Worm (Caenorhabditis elegans): ENCODE measurements around the gene ZK816.3.
A peak's percentile ranks its signal among the peaks of the same experiment; 100 is the strongest.

Gene ZK816.3

DNA sequence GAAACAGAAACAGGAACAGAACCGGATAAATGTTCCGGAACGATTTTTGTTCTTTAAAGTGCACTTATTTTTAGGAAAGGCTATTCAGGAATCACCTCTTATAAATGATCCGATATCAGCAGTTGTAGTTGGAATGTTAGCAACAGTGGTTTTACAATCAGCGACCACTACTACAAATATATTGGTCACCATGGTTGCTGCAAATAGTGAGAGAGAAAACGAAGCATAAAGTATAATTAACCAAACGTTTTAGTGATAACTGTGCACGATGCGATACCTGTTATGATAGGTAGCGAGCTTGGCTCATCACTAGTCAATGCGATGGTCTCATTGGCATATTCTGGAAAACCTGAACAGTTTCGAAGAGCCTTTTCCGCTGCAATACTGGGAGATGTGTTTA, 21.3 kb downstream of the ZK816.3 start:
- TF ChIP-seq nhr-11 (tag; optimal IDR thresholded peaks at IDR 0.05), result no peak
- no peak for TF ChIP-seq unc-62 (GFP tag; optimal IDR thresholded peaks at IDR 0.05)
- no peak for TF ChIP-seq sup-37 (GFP tag; optimal IDR thresholded peaks at IDR 0.05)
- TF ChIP-seq pag-3 (tag; optimal IDR thresholded peaks at IDR 0.05; ENCODE audit: borderline replicate concordance, insufficient read depth), result no peak
- no peak for TF ChIP-seq ces-1 (GFP tag; optimal IDR thresholded peaks at IDR 0.05)
- TF ChIP-seq pax-3 (tag; optimal IDR thresholded peaks at IDR 0.05), result no peak
- no peak for TF ChIP-seq efl-3 (GFP tag; optimal IDR thresholded peaks at IDR 0.05)
- TF ChIP-seq vab-15 (tag; optimal IDR thresholded peaks at IDR 0.05), result no peak
- TF ChIP-seq unc-130 (tag; optimal IDR thresholded peaks at IDR 0.05), result no peak
- no peak for TF ChIP-seq egl-27 (tag; optimal IDR thresholded peaks at IDR 0.05)
- TF ChIP-seq pqm-1 (tag; optimal IDR thresholded peaks at IDR 0.05), result no peak
- TF ChIP-seq blmp-1 (tag; optimal IDR thresholded peaks at IDR 0.05), result no peak
- TF ChIP-seq unc-86 (tag; optimal IDR thresholded peaks at IDR 0.05), result no peak

DNA sequence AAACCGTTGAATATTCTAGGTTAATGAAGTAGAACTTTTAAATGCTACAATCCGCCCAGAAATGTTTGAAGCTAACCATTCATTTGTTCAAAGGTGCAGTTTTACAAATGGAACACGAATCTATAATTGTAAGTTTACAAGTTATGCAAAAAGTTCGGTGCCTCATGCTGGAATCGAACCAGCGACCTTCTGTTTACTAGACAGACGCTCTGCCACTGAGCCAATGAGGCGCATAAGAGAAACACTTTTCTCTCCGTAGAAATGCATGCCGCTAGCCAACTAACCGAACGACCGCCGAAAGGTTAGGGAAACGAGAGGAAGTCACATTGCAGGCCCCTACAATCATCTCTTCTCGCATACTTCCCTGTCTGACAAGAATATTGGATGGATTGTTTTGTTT, 23.1 kb downstream of the ZK816.3 start:
- TF ChIP-seq nhr-20 (tag; optimal IDR thresholded peaks at IDR 0.05) (peak; percentile 76), sox-4 (tag; optimal IDR thresholded peaks at IDR 0.05) (no peak), pqm-1 (tag; optimal IDR thresholded peaks at IDR 0.05) (no peak), ama-1 (optimal IDR thresholded peaks at IDR 0.05) (no peak), nhr-19 (GFP tag; conservative IDR thresholded peaks at IDR 0.05) (peak; percentile 77), ceh-88 (GFP tag; IDR thresholded peaks at IDR 0.05) (peak; percentile 50; the same call in 1 of the 2 replicates), C04F5.9 (tag; optimal IDR thresholded peaks at IDR 0.05) (no peak), snu-23 (GFP tag; optimal IDR thresholded peaks at IDR 0.05) (peak; percentile 83), zag-1 (tag; optimal IDR thresholded peaks at IDR 0.05) (no peak), swsn-7 (tag; optimal IDR thresholded peaks at IDR 0.05) (peak; percentile 71), nhr-47 (tag; optimal IDR thresholded peaks at IDR 0.05) (peak; percentile 80), nhr-77 (tag; optimal IDR thresholded peaks at IDR 0.05) (peak; percentile 74), C16A3.4 (tag; optimal IDR thresholded peaks at IDR 0.05) (peak; percentile 77), efl-3 (GFP tag; optimal IDR thresholded peaks at IDR 0.05) (no peak), lin-14 (GFP tag; optimal IDR thresholded peaks at IDR 0.05) (peak; percentile 80), fkh-4 (tag; optimal IDR thresholded peaks at IDR 0.05; ENCODE audit: borderline replicate concordance) (no peak), ces-1 (GFP tag; optimal IDR thresholded peaks at IDR 0.05) (no peak), jun-1 (tag; optimal IDR thresholded peaks at IDR 0.05) (peak; percentile 69), hlh-17 (GFP tag; optimal IDR thresholded peaks at IDR 0.05; ENCODE audit: borderline replicate concordance) (no peak), fkh-10 (GFP tag; optimal IDR thresholded peaks at IDR 0.05) (peak; percentile 53), nhr-76 (tag; optimal IDR thresholded peaks at IDR 0.05) (peak; percentile 14), nhr-237 (tag; optimal IDR thresholded peaks at IDR 0.05) (peak; percentile 37), aha-1 (tag; optimal IDR thresholded peaks at IDR 0.05) (no peak), efl-1 (optimal IDR thresholded peaks at IDR 0.05) (peak; percentile 39 to 40), efl-1 (GFP tag; optimal IDR thresholded peaks at IDR 0.05 in 1 of 2) (peak in 1 of 2 experiments; percentile 7), nhr-90 (tag; optimal IDR thresholded peaks at IDR 0.05; ENCODE audit: poor library complexity) (peak; percentile 71), elt-3 (tag; optimal IDR thresholded peaks at IDR 0.05) (peak in 2 of 6 experiments; percentile 18 to 49), tlp-1 (tag; optimal IDR thresholded peaks at IDR 0.05) (no peak), sptf-1 (tag; optimal IDR thresholded peaks at IDR 0.05) (no peak), unc-86 (tag; optimal IDR thresholded peaks at IDR 0.05) (peak; percentile 66), ceh-8 (GFP tag; optimal IDR thresholded peaks at IDR 0.05) (peak; percentile 43), unc-130 (tag; optimal IDR thresholded peaks at IDR 0.05) (peak; percentile 11), ets-5 (GFP tag; IDR thresholded peaks at IDR 0.05) (no peak), zip-4 (GFP tag; optimal IDR thresholded peaks at IDR 0.05) (peak; percentile 26), fkh-8 (tag; optimal IDR thresholded peaks at IDR 0.05) (peak; percentile 68), nhr-84 (tag; optimal IDR thresholded peaks at IDR 0.05) (no peak), ceh-82 (tag; optimal IDR thresholded peaks at IDR 0.05) (peak; percentile 36 to 75 (median 65)), mep-1 (tag; optimal IDR thresholded peaks at IDR 0.05) (peak; percentile 64), mdl-1 (tag; optimal IDR thresholded peaks at IDR 0.05) (peak in 1 of 2 experiments; percentile 68), lin-39 (tag; optimal IDR thresholded peaks at IDR 0.05) (no peak), hpl-2 (GFP tag; optimal IDR thresholded peaks at IDR 0.05) (no peak), nhr-71 (tag; optimal IDR thresholded peaks at IDR 0.05) (peak; percentile 75), vab-15 (tag; optimal IDR thresholded peaks at IDR 0.05) (peak; percentile 12), elt-2 (tag; optimal IDR thresholded peaks at IDR 0.05) (peak; percentile 19)
